Worm (Caenorhabditis elegans) whole organism, L1 larva: ENCODE results near the gene isp-1.

Experiments used
- dpl-1 ChIP-seq, 3 experiments: fragments of 150-350 bp in 2 of 3; sonication (generic microtip) in 1 of 3; optimal IDR thresholded peaks; 2 replicates each; lab custom pipeline; 2014 to 2017; ENCODE audit warnings: missing biosample characterization in 3 of 3, missing genetic modification characterization in 3 of 3, missing genetic modification reagents in 3 of 3
- egl-27 ChIP-seq, 2 experiments: fragments of 150-350 bp in 1 of 2; sonication (generic microtip); optimal IDR thresholded peaks; 3 replicates each; lab custom pipeline; 2017 to 2018; ENCODE audit warnings: missing biosample characterization in 2 of 2, missing genetic modification characterization in 2 of 2, missing genetic modification reagents in 2 of 2
- hpl-2 ChIP-seq: fragments of 150-350 bp; optimal IDR thresholded peaks from 2 replicates; lab custom pipeline; 2014; ENCODE audit warnings: missing biosample characterization, missing genetic modification reagents, missing genetic modification characterization
- lir-3 ChIP-seq: sonication (generic microtip); optimal IDR thresholded peaks from 2 replicates; lab custom pipeline; 2016; ENCODE audit warnings: mild to moderate bottlenecking, missing genetic modification characterization, moderate library complexity, missing compliant biosample characterization; ENCODE audit not compliant: poor library complexity
- nhr-85 ChIP-seq: sonication (generic microtip); peaks from one replicate; lab custom pipeline; 2016; ENCODE audit warnings: missing genetic modification characterization, inconsistent platforms, missing compliant biosample characterization
- rnt-1 ChIP-seq: sonication (generic microtip); optimal IDR thresholded peaks from 2 replicates; lab custom pipeline; 2016; ENCODE audit warnings: mild to moderate bottlenecking, missing genetic modification characterization, moderate library complexity, missing compliant biosample characterization
- unc-130 ChIP-seq: fragments of 150-350 bp; optimal IDR thresholded peaks from 2 replicates; lab custom pipeline; 2017; ENCODE audit warnings: missing biosample characterization, missing genetic modification characterization, inconsistent platforms
- unc-30 ChIP-seq: sonication (generic microtip); optimal IDR thresholded peaks from 2 replicates; lab custom pipeline; 2017; ENCODE audit warnings: missing biosample characterization, missing genetic modification characterization

DNA sequence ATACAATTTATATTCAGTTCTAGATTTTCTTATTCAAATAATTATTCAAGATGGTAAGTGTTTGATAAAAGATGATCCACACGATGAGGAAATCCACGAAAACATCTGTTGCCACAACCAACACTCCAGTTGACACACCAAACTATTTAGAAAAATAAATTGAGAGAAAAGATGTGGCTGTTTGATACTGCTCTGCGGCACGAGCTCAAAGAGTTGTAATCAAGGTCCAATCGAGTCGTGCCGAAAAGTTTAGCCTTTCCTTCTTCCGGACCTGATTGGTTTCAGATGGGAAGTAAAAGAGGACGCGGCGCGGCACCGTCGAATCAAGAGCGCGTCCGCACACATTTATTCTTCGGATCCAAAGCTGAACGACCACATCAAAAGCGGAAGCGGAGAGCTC is 693 bp upstream of the isp-1 start:
- TF ChIP-seq egl-27 (tag; optimal IDR thresholded peaks at IDR 0.05; lab: Kevin White, UChicago) (no peak), nhr-85 (tag; lab: Kevin White, UChicago) (no peak), unc-130 (tag; lab: Kevin White, UChicago) (no peak), unc-30 (tag; lab: Kevin White, UChicago) (no peak), dpl-1 (GFP tag; optimal IDR thresholded peaks at IDR 0.05; lab: Kevin White, UChicago) (no peak), rnt-1 (tag; lab: Kevin White, UChicago) (no peak), lir-3 (tag; lab: Kevin White, UChicago) (no peak), hpl-2 (no peak)
